Worm (Caenorhabditis elegans) whole organism, mixed stage, embryonic: ENCODE measurements around the gene srz-48.
"Not testable (repeated sequence)": the region's sequence is repeated elsewhere in the genome, so short reads cannot be mapped to it uniquely, and the experiment has no call there.

Experiments used
- M03D4.4 ChIP-seq: sonication (generic microtip); optimal IDR thresholded peaks from 2 replicates; lab custom pipeline; 2017; ENCODE audit warnings: mild to moderate bottlenecking, missing genetic modification characterization, missing compliant biosample characterization
- bed-3 ChIP-seq: fragments of 200-800 bp; sonication (Bioruptor generic); optimal IDR thresholded peaks from 3 replicates; lab custom pipeline; 2018; ENCODE audit warnings: mild to moderate bottlenecking, missing genetic modification characterization, moderate library complexity, missing compliant biosample characterization
- blmp-1 ChIP-seq: fragments of 150-350 bp; optimal IDR thresholded peaks from 2 replicates; lab custom pipeline; 2014; ENCODE audit warnings: missing biosample characterization, missing genetic modification characterization
- ceh-39 ChIP-seq: fragments of 150-350 bp; optimal IDR thresholded peaks from 2 replicates; lab custom pipeline; 2014; ENCODE audit warnings: missing biosample characterization, missing genetic modification characterization
- ceh-43 ChIP-seq: fragments of 200-800 bp; sonication (Bioruptor generic); optimal IDR thresholded peaks from 2 replicates; lab custom pipeline; 2018; ENCODE audit warnings: mild to moderate bottlenecking, missing genetic modification characterization, moderate library complexity, missing compliant biosample characterization
- ceh-83 ChIP-seq: fragments of 200-800 bp; sonication (Bioruptor generic); optimal IDR thresholded peaks from 2 replicates; lab custom pipeline; 2018; ENCODE audit warnings: mild to moderate bottlenecking, missing genetic modification characterization, missing compliant biosample characterization
- ces-1 ChIP-seq: fragments of 150-350 bp; optimal IDR thresholded peaks from 2 replicates; lab custom pipeline; 2014; ENCODE audit warnings: missing biosample characterization, missing genetic modification reagents, missing genetic modification characterization
- cnd-1 ChIP-seq: fragments of 200-800 bp; sonication (Bioruptor generic); optimal IDR thresholded peaks from 2 replicates; lab custom pipeline; 2018; ENCODE audit warnings: mild to moderate bottlenecking, missing genetic modification characterization, missing compliant biosample characterization
- elt-1 ChIP-seq: sonication (generic microtip); optimal IDR thresholded peaks from 2 replicates; lab custom pipeline; 2017; ENCODE audit warnings: missing genetic modification characterization, mild to moderate bottlenecking, missing compliant biosample characterization, antibody characterized with exemption, moderate library complexity, borderline replicate concordance; ENCODE audit not compliant: insufficient read depth
- elt-3 ChIP-seq: fragments of 150-350 bp; optimal IDR thresholded peaks from 2 replicates; lab custom pipeline; 2014; ENCODE audit warnings: missing biosample characterization, missing genetic modification characterization
- flh-1 ChIP-seq: fragments of 200-800 bp; sonication (Bioruptor generic); optimal IDR thresholded peaks from 2 replicates; lab custom pipeline; 2018; ENCODE audit warnings: mild to moderate bottlenecking, missing genetic modification characterization, moderate library complexity, missing compliant biosample characterization
- ham-2 ChIP-seq: fragments of 200-800 bp; sonication (Bioruptor generic); optimal IDR thresholded peaks from 2 replicates; lab custom pipeline; 2018; ENCODE audit warnings: mild to moderate bottlenecking, missing genetic modification characterization, missing compliant biosample characterization
- hlh-1 ChIP-seq: fragments of 150-350 bp; optimal IDR thresholded peaks from 2 replicates; lab custom pipeline; 2014; ENCODE audit warnings: missing biosample characterization, missing genetic modification reagents, missing genetic modification characterization
- lin-13 ChIP-seq: fragments of 150-350 bp; optimal IDR thresholded peaks from 2 replicates; lab custom pipeline; 2014; ENCODE audit warnings: missing biosample characterization, missing genetic modification characterization
- lin-32 ChIP-seq: fragments of 200-800 bp; sonication (Bioruptor generic); optimal IDR thresholded peaks from 2 replicates; lab custom pipeline; 2018; ENCODE audit warnings: mild to moderate bottlenecking, missing genetic modification characterization, missing compliant biosample characterization
- lsy-2 ChIP-seq: fragments of 150-350 bp; optimal IDR thresholded peaks from 2 replicates; lab custom pipeline; 2014; ENCODE audit warnings: missing biosample characterization, missing genetic modification characterization
- mab-5 ChIP-seq: fragments of 150-350 bp; optimal IDR thresholded peaks from 2 replicates; lab custom pipeline; 2014; ENCODE audit warnings: missing biosample characterization, missing genetic modification characterization
- mep-1 ChIP-seq: fragments of 150-350 bp; optimal IDR thresholded peaks from 2 replicates; lab custom pipeline; 2017; ENCODE audit warnings: missing biosample characterization, missing genetic modification reagents, missing genetic modification characterization, inconsistent platforms
- nhr-12 ChIP-seq: fragments of 150-350 bp; optimal IDR thresholded peaks from 2 replicates; lab custom pipeline; 2014; ENCODE audit warnings: missing biosample characterization, missing genetic modification characterization
- nhr-237 ChIP-seq: fragments of 150-350 bp; optimal IDR thresholded peaks from 2 replicates; lab custom pipeline; 2014; ENCODE audit warnings: missing biosample characterization, missing genetic modification characterization
- nhr-28 ChIP-seq: fragments of 150-350 bp; optimal IDR thresholded peaks from 2 replicates; lab custom pipeline; 2014; ENCODE audit warnings: missing biosample characterization, missing genetic modification characterization
- nhr-76 ChIP-seq: sonication (generic microtip); optimal IDR thresholded peaks from 2 replicates; lab custom pipeline; 2017; ENCODE audit warnings: missing biosample characterization, missing genetic modification characterization
- pha-4 ChIP-seq: fragments of 150-350 bp; optimal IDR thresholded peaks from 2 replicates; lab custom pipeline; 2018; ENCODE audit warnings: missing biosample characterization, missing genetic modification reagents, missing genetic modification characterization
- snpc-4 ChIP-seq: fragments of 150-350 bp; optimal IDR thresholded peaks from 2 replicates; lab custom pipeline; 2014; ENCODE audit warnings: missing biosample characterization, missing genetic modification characterization
- sptf-1 ChIP-seq: sonication (generic microtip); optimal IDR thresholded peaks from 2 replicates; lab custom pipeline; 2017; ENCODE audit warnings: mild to moderate bottlenecking, missing genetic modification characterization, moderate library complexity, missing compliant biosample characterization
- tbx-8 ChIP-seq: fragments of 200-800 bp; sonication (Bioruptor generic); optimal IDR thresholded peaks from 2 replicates; lab custom pipeline; 2018; ENCODE audit warnings: mild to moderate bottlenecking, missing genetic modification characterization, moderate library complexity, missing compliant biosample characterization
- unc-120 ChIP-seq: sonication (generic microtip); optimal IDR thresholded peaks from 2 replicates; lab custom pipeline; 2017; ENCODE audit warnings: missing genetic modification characterization, missing compliant biosample characterization; ENCODE audit not compliant: poor library complexity, severe bottlenecking
- unc-62 ChIP-seq: fragments of 150-350 bp; optimal IDR thresholded peaks from 2 replicates; lab custom pipeline; 2014; ENCODE audit warnings: missing biosample characterization, missing genetic modification reagents, missing genetic modification characterization
- zip-8 ChIP-seq: fragments of 150-350 bp; optimal IDR thresholded peaks from 2 replicates; lab custom pipeline; 2014; ENCODE audit warnings: missing biosample characterization, missing genetic modification characterization
- ztf-11 ChIP-seq: fragments of 150-350 bp; optimal IDR thresholded peaks from 2 replicates; lab custom pipeline; 2014; ENCODE audit warnings: missing biosample characterization, missing genetic modification characterization

srz-48 gene

ce11 chrV:17456197-17456596 lies 3.8 kb downstream of the srz-48 start, which contains the start of gene srh-203:
srh-203 (minus strand) TSS chrV:17456297.
- TF ChIP-seq bed-3; mab-5 (tag; lab: Kevin White, UChicago); ham-2: not testable (repeated sequence)

DNA sequence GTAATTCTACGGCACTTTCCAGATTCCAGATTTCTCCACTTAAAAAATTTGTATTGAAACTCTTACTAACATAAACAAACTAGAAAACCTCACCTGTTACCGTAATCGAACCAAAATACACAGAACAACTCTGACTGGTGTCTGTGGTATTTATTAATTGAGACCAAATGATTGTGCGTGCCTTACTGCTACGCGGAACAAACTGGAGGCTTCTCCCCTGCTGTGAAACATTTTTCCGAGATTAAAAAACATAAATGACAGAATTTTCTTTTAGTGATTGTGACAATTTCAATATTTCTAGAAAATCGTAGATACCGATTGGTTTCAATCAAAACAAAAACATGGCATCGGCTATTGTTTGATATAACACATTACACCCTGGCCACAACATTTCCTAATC lies 10.1 kb downstream of the srz-48 start:
- no peak for TF ChIP-seq elt-3 (tag; lab: Kevin White, UChicago)
- TF ChIP-seq mep-1 (tag; lab: Kevin White, UChicago) = no peak

- TF ChIP-seq tbx-8 (GFP tag; lab: Kevin White, UChicago) (no peak), ztf-11 (tag; lab: Kevin White, UChicago) (no peak), lin-32 (GFP tag; lab: Kevin White, UChicago) (no peak), nhr-28 (no peak), zip-8 (tag; lab: Kevin White, UChicago) (no peak), cnd-1 (tag; lab: Kevin White, UChicago) (no peak), sptf-1 (tag; lab: Kevin White, UChicago) (no peak), ceh-83 (GFP tag; lab: Kevin White, UChicago) (no peak), ham-2 (no peak), bed-3 (no peak), unc-62 (GFP tag; lab: Kevin White, UChicago) (no peak), ces-1 (GFP tag; lab: Kevin White, UChicago) (no peak), M03D4.4 (no peak), pha-4 (tag; lab: Kevin White, UChicago) (no peak), elt-3 (tag; lab: Kevin White, UChicago) (no peak), ceh-43 (GFP tag; lab: Kevin White, UChicago) (no peak)
Measured at ce11 chrV:17439406-17439805, 20.6 kb downstream of the srz-48 start, which contains the start of gene srh-154. srh-154 (plus strand) TSS chrV:17439706.

DNA sequence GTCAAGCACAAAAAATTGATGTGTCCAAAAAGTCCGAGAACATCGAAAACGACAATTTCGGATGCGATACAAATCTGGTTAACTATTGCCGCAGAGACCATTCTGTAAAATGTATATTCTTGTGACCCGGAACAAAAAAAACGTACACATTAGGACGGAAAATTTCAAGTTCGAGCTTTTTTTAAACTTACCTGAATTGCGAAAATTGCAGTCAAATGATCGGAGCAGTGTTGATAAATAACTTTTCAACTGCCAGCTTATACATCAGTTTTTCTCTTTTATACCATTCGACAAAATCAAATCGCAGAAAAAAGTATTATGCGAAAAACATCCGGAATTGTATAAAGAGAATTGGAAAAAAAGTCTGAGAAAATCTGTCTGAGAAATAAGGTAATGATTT lies 21.6 kb downstream of the srz-48 start, which contains the start of gene srsx-2:
Gene srsx-2 (minus strand): TSS at position 101 of the 400 bp plus-strand sequence.
- TF ChIP-seq pha-4 (tag; lab: Kevin White, UChicago) = no peak
- TF ChIP-seq, all 35 proteins: peak for 0

ce11 chrV:17436492-17436891 lies 23.5 kb downstream of the srz-48 start, which contains the start of gene F20E11.18:
F20E11.18 (minus strand) TSS chrV:17436592.
- no peak for TF ChIP-seq unc-62 (GFP tag; lab: Kevin White, UChicago)
- no peak for TF ChIP-seq unc-120
- no peak for TF ChIP-seq sptf-1 (tag; lab: Kevin White, UChicago)
- no peak for TF ChIP-seq nhr-237
- TF ChIP-seq elt-3 (tag; lab: Kevin White, UChicago) = no peak
- TF ChIP-seq ceh-43 (GFP tag; lab: Kevin White, UChicago) = no peak
- no peak for TF ChIP-seq hlh-1 (tag; lab: Kevin White, UChicago)
- no peak for TF ChIP-seq ceh-83 (GFP tag; lab: Kevin White, UChicago)
- TF ChIP-seq elt-1 (tag; lab: Kevin White, UChicago) = no peak
- TF ChIP-seq ztf-11 (tag; lab: Kevin White, UChicago) = no peak
- no peak for TF ChIP-seq nhr-76 (tag; lab: Kevin White, UChicago)

DNA sequence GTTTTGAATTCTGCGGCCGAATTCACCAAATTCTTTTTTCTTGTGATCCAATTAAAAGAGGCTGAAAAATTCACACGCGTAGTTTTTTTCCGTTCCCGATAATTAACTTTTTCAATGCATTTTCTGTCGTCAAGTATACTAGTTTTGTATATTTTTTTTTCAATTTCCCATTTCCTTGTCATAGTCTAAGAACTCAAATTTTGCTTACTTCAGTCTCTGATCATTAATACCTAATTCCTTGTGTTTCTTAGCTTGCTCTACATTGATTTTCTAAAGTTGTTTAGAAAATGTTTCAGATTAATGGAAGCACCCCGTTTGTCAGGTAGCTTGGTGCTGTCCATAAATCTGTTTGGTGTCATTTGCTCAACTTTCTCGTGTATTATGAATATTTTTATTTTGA lies 29.1 kb downstream of the srz-48 start, which contains the start of gene srbc-27:
Gene srbc-27 (plus strand): TSS at position 301 of the 400 bp plus-strand sequence.
- TF ChIP-seq hlh-1 (tag; lab: Kevin White, UChicago) (no peak), tbx-8 (GFP tag; lab: Kevin White, UChicago) (no peak), nhr-76 (tag; lab: Kevin White, UChicago) (no peak), ces-1 (GFP tag; lab: Kevin White, UChicago) (no peak), lsy-2 (tag; lab: Kevin White, UChicago) (no peak), ceh-83 (GFP tag; lab: Kevin White, UChicago) (no peak), bed-3 (no peak), mep-1 (tag; lab: Kevin White, UChicago) (no peak), M03D4.4 (no peak)

DNA sequence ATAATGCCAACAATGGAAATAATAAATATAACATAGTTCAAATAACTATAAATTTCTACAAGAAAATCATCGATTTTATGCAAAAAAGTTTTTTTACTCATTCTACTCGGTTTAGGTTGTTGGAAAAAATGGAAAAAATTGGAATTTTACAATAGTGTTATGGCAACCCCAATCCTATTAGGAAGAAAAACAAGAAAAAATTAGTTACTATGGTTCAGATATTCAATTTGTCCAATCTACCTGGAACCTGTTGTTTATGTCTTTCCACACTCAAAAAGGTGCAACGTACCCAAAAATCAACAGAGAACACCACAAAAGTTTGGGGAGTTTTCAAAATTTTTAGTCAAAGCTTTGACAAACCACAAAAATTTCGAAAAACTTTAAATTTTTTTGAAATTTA lies 29.9 kb downstream of the srz-48 start, which contains the start of gene T27C5.10:
Gene T27C5.10 (minus strand): TSS at position 101 of the 400 bp plus-strand sequence.
- TF ChIP-seq ceh-39 (tag; lab: Kevin White, UChicago) (no peak), nhr-237 (no peak), cnd-1 (tag; lab: Kevin White, UChicago) (no peak), lsy-2 (tag; lab: Kevin White, UChicago) (no peak), mab-5 (tag; lab: Kevin White, UChicago) (no peak), pha-4 (tag; lab: Kevin White, UChicago) (no peak), ceh-43 (GFP tag; lab: Kevin White, UChicago) (no peak), elt-3 (tag; lab: Kevin White, UChicago) (no peak), blmp-1 (tag; lab: Kevin White, UChicago) (no peak), nhr-76 (tag; lab: Kevin White, UChicago) (no peak), ham-2 (no peak), nhr-12 (tag; lab: Kevin White, UChicago) (no peak), snpc-4 (tag; lab: Kevin White, UChicago) (no peak), ces-1 (GFP tag; lab: Kevin White, UChicago) (no peak), lin-13 (tag; lab: Kevin White, UChicago) (no peak), flh-1 (GFP tag; lab: Kevin White, UChicago) (no peak)
